Fruit fly (Drosophila melanogaster) whole organism, wandering third instar larva: ENCODE results near the gene CG16959.
A peak's percentile ranks its signal among the peaks of the same experiment; 100 is the strongest.

Experiments
- Abd-B ChIP-seq: fragments of >200 bp; optimal IDR thresholded peaks from 2 replicates; lab custom pipeline; 2017; ENCODE audit warnings: missing biosample characterization, missing genetic modification characterization
- CG32264 ChIP-seq: fragments of 200-800 bp; sonication (Bioruptor generic); optimal IDR thresholded peaks from 2 replicates; lab custom pipeline; 2016; ENCODE audit warnings: missing biosample characterization, missing genetic modification characterization
- CG9705 ChIP-seq: fragments of 200-800 bp; sonication (Bioruptor generic); optimal IDR thresholded peaks from 2 replicates; lab custom pipeline; 2018; ENCODE audit warnings: missing biosample characterization, mild to moderate bottlenecking, missing genetic modification characterization
- CrebA ChIP-seq: fragments of 200-800 bp; sonication (Bioruptor generic); optimal IDR thresholded peaks from 2 replicates; lab custom pipeline; 2016; ENCODE audit warnings: missing biosample characterization, mild to moderate bottlenecking, missing genetic modification characterization, borderline replicate concordance
- Dfd ChIP-seq: fragments of >200 bp; optimal IDR thresholded peaks from 2 replicates; lab custom pipeline; 2017; ENCODE audit warnings: missing biosample characterization, missing genetic modification characterization
- Dif ChIP-seq: fragments of 200-275, 200-300 bp; sonication (Bioruptor generic); optimal IDR thresholded peaks from 2 replicates; lab custom pipeline; 2018; ENCODE audit warnings: missing biosample characterization, missing genetic modification characterization; ENCODE audit not compliant: partially characterized antibody
- GATAd ChIP-seq: sonication (Bioruptor generic); optimal IDR thresholded peaks from 2 replicates; lab custom pipeline; 2016; ENCODE audit warnings: missing biosample characterization, missing genetic modification characterization
- HLH106 ChIP-seq: fragments of 200-800 bp; optimal IDR thresholded peaks from 3 replicates; lab custom pipeline; 2019; ENCODE audit warnings: missing biosample characterization, mild to moderate bottlenecking, missing genetic modification characterization, moderate library complexity
- Hnf4 ChIP-seq: fragments of 200-800 bp; sonication (Bioruptor generic); optimal IDR thresholded peaks from 2 replicates; lab custom pipeline; 2016; ENCODE audit warnings: missing biosample characterization, mild to moderate bottlenecking, missing genetic modification characterization
- Hr78 ChIP-seq: fragments of >200 bp; optimal IDR thresholded peaks from 2 replicates; lab custom pipeline; 2017; ENCODE audit warnings: missing biosample characterization, missing genetic modification characterization
- Hr83 ChIP-seq: fragments of 200-300 bp; sonication (Bioruptor generic); optimal IDR thresholded peaks from 2 replicates; lab custom pipeline; 2016; ENCODE audit warnings: missing biosample characterization, mild to moderate bottlenecking, missing genetic modification characterization, moderate library complexity; ENCODE audit not compliant: poor library complexity, severe bottlenecking
- Mio ChIP-seq: sonication (Bioruptor generic); optimal IDR thresholded peaks from 2 replicates; lab custom pipeline; 2016; ENCODE audit warnings: missing biosample characterization, missing genetic modification characterization
- Myc ChIP-seq: fragments of >200 bp; optimal IDR thresholded peaks from 2 replicates; lab custom pipeline; 2017
- N ChIP-seq: fragments of >200 bp; optimal IDR thresholded peaks from 2 replicates; lab custom pipeline; 2018; ENCODE audit warnings: missing biosample characterization, missing external identifiers, missing genetic modification characterization
- OdsH ChIP-seq: fragments of 200-800 bp; sonication (Bioruptor generic); optimal IDR thresholded peaks from 2 replicates; lab custom pipeline; 2016; ENCODE audit warnings: missing biosample characterization, mild to moderate bottlenecking, missing genetic modification characterization
- Sp1 ChIP-seq: fragments of 200-800 bp; sonication (Bioruptor generic); optimal IDR thresholded peaks from 3 replicates; lab custom pipeline; 2019; ENCODE audit warnings: missing biosample characterization, mild to moderate bottlenecking, missing genetic modification characterization, moderate library complexity
- Vsx2 ChIP-seq: fragments of 200-300, 225-300 bp; sonication (Bioruptor generic); optimal IDR thresholded peaks from 2 replicates; lab custom pipeline; 2018; ENCODE audit warnings: missing biosample characterization, missing genetic modification characterization; ENCODE audit not compliant: partially characterized antibody
- br ChIP-seq: fragments of 200-800 bp; sonication (Bioruptor generic); optimal IDR thresholded peaks from 2 replicates; lab custom pipeline; 2016; ENCODE audit warnings: missing biosample characterization, missing genetic modification characterization
- brk ChIP-seq: fragments of 200-800 bp; sonication (Bioruptor generic); optimal IDR thresholded peaks from 2 replicates; lab custom pipeline; 2016; ENCODE audit warnings: missing biosample characterization, mild to moderate bottlenecking, missing genetic modification characterization
- dl ChIP-seq, 2 experiments: fragments of 175-275, 200-275 bp in 1 of 2; fragments of 200-275 bp in 1 of 2; sonication (Bioruptor generic); optimal IDR thresholded peaks; lab custom pipeline; 2018; ENCODE audit warnings: mild to moderate bottlenecking in 2 of 2, missing biosample characterization in 2 of 2, missing genetic modification characterization in 2 of 2, moderate library complexity in 2 of 2; ENCODE audit not compliant: partially characterized antibody in 2 of 2, insufficient read depth in 1 of 2
- dmrt93B ChIP-seq: fragments of 200-800 bp; sonication (Bioruptor generic); optimal IDR thresholded peaks from 2 replicates; lab custom pipeline; 2018; ENCODE audit warnings: missing biosample characterization, mild to moderate bottlenecking, missing genetic modification characterization
- ey ChIP-seq: fragments of 200-800 bp; sonication (Bioruptor generic); optimal IDR thresholded peaks from 2 replicates; lab custom pipeline; 2016; ENCODE audit warnings: missing biosample characterization, missing genetic modification characterization
- foxo ChIP-seq, 2 experiments: fragments of 200-800 bp; sonication (Bioruptor generic); optimal IDR thresholded peaks; 2 replicates in 1 of 2; 3 replicates in 1 of 2; lab custom pipeline; 2016 to 2017; ENCODE audit warnings: missing biosample characterization in 2 of 2, missing genetic modification characterization in 2 of 2
- fru ChIP-seq: fragments of 200-800 bp; sonication (Bioruptor generic); optimal IDR thresholded peaks from 3 replicates; lab custom pipeline; 2016; ENCODE audit warnings: missing biosample characterization, mild to moderate bottlenecking, missing genetic modification characterization
- h ChIP-seq: fragments of 200-800 bp; sonication (Bioruptor generic); optimal IDR thresholded peaks from 3 replicates; lab custom pipeline; 2016; ENCODE audit warnings: missing biosample characterization, mild to moderate bottlenecking, missing genetic modification characterization
- jim ChIP-seq: fragments of 175-275, 200-325 bp; sonication (Bioruptor generic); optimal IDR thresholded peaks from 2 replicates; lab custom pipeline; 2016; ENCODE audit warnings: missing biosample characterization, mild to moderate bottlenecking, missing genetic modification characterization
- lola ChIP-seq: fragments of >200 bp; optimal IDR thresholded peaks from 2 replicates; lab custom pipeline; 2017; ENCODE audit warnings: missing biosample characterization, missing genetic modification characterization
- pan ChIP-seq: fragments of >200 bp; optimal IDR thresholded peaks from 2 replicates; lab custom pipeline; 2017
- psq ChIP-seq: fragments of 200-800 bp; sonication (Bioruptor generic); optimal IDR thresholded peaks from 3 replicates; lab custom pipeline; 2017; ENCODE audit warnings: missing biosample characterization, mild to moderate bottlenecking, missing genetic modification characterization, moderate library complexity
- rgr ChIP-seq: fragments of 200-800 bp; sonication (Bioruptor generic); optimal IDR thresholded peaks from 3 replicates; lab custom pipeline; 2016; ENCODE audit warnings: missing biosample characterization, mild to moderate bottlenecking, missing genetic modification characterization
- sage ChIP-seq: fragments of 200-800 bp; sonication (Bioruptor generic); optimal IDR thresholded peaks from 2 replicates; lab custom pipeline; 2016; ENCODE audit warnings: missing biosample characterization, mild to moderate bottlenecking, missing genetic modification characterization
- sv ChIP-seq: fragments of 200-800 bp; sonication (Bioruptor generic); optimal IDR thresholded peaks from 3 replicates; lab custom pipeline; 2016; ENCODE audit warnings: missing biosample characterization, missing genetic modification characterization
- tai ChIP-seq: sonication (Bioruptor generic); optimal IDR thresholded peaks from 2 replicates; lab custom pipeline; 2016; ENCODE audit warnings: missing biosample characterization, missing genetic modification characterization
- woc ChIP-seq: sonication (Bioruptor generic); optimal IDR thresholded peaks from 2 replicates; lab custom pipeline; 2016; ENCODE audit warnings: missing biosample characterization, mild to moderate bottlenecking, missing genetic modification characterization

The CG16959 gene

DNA sequence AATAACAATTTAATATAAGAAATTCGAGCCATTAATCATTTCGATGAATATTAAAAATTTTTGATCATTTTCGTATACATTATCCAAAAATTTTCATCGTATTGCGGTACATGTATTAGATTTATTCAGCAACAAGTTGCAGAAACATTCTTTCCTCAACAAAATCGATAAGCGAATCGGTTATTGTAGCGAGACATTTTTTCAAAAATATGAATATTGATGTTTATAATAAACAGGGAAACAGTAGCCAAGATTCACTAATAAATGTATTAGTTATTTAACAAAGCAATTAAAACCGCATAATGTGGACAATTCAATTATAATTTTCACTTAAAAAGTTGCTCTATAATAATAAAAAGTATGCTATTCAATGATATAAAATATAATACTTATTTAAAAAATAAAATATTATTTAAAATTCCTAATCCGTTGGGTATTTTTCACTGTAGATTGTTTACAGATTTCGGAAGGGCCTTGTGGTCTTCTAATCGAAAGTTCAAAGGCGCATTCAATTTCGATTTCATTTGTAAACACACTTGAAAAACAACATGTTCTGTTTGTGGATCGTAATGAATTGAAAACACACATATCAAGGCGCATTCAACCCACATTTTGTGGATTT, 35.9 kb downstream of the CG16959 start:
- TF ChIP-seq rgr (GFP tag; lab: Kevin White, UChicago) = no peak
- no peak for TF ChIP-seq jim
- no peak for TF ChIP-seq CG9705 (GFP tag; lab: Kevin White, UChicago)
- TF ChIP-seq Myc = no peak
- no peak for TF ChIP-seq h (GFP tag; lab: Kevin White, UChicago)
- TF ChIP-seq Hr83 (GFP tag; lab: Kevin White, UChicago) = no peak
- TF ChIP-seq Dfd (GFP tag; lab: Kevin White, UChicago) = no peak
- no peak for TF ChIP-seq tai (GFP tag; lab: Kevin White, UChicago)
- TF ChIP-seq pan (lab: Kevin White, UChicago) = no peak
- TF ChIP-seq OdsH = no peak
- no peak for TF ChIP-seq foxo (GFP tag; optimal IDR thresholded peaks at IDR 0.05; lab: Kevin White, UChicago)
- TF ChIP-seq psq = no peak
- TF ChIP-seq GATAd (GFP tag; lab: Kevin White, UChicago) = no peak
- TF ChIP-seq Vsx2 = no peak
- no peak for TF ChIP-seq lola (GFP tag; lab: Kevin White, UChicago)
- no peak for TF ChIP-seq N (GFP tag; lab: Kevin White, UChicago)

DNA sequence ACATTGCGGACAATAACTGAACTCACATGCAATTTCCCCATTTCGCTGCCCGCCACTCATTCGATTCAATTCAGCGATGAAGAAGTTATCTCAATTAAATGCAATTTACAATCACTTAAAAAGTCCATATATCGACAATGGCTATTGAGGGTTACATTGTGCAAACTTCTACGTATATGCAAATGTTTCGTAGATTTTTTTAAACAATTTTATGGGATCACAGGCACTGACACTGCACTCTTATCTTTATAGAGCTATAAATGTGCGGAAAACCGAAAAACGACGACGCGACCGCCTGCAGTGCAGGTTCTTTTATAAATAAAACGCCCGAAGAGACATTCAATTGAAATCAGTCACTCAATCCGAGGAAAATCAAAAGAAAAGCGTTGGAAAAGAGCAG, 36.8 kb downstream of the CG16959 start:
- TF ChIP-seq dmrt93B (GFP tag; lab: Kevin White, UChicago) (no peak), N (GFP tag; lab: Kevin White, UChicago) (no peak), br (no peak), Mio (GFP tag; lab: Kevin White, UChicago) (no peak), Hr78 (GFP tag; lab: Kevin White, UChicago) (no peak), CG32264 (GFP tag; lab: Kevin White, UChicago) (no peak), foxo (GFP tag; optimal IDR thresholded peaks at IDR 0.05; lab: Kevin White, UChicago) (no peak), Vsx2 (no peak), dl (GFP tag; optimal IDR thresholded peaks at IDR 0.05; lab: Kevin White, UChicago; ENCODE audit: insufficient read depth in 1 of 2, partially characterized antibody in 2 of 2) (no peak)

DNA sequence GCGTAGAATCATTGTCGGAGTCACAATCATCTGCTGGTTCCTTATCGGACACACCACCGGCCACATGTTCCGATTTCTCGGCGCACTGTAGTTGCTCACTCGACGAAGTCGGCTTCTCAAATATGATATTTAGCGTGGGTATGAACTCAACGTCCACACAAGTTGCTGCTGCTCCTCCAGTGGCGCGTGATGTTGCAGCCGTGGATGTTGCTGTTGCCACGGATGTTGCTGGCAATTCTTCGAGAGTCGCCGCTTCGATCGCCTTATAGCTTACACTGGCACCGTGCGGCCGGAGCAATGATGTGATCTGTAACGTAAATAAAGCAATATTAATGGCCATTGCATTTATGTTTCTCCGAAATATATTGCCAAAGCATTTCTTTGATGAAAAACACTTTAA, 40.8 kb downstream of the CG16959 start:
- no peak for TF ChIP-seq foxo (GFP tag; optimal IDR thresholded peaks at IDR 0.05; lab: Kevin White, UChicago)
- no peak for TF ChIP-seq sv

DNA sequence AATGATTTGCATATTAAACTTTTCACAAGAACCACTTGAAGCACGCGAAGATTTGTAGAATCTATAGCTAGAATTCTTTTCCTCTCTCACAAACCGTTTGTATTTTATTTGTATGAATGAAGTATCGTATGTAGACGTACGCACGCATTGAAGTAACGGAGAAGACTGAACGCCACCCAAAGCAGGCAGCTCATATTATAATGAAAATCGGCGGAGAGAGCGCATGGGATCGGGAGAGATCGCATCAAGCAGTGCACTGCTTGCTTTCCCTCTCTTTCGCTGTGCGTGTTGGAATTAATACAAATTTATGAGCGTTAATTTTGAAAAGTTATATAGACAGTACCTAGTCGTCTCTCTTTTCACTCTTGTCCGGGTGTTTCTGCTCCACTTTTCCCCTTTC, 45.8 kb downstream of the CG16959 start:
- TF ChIP-seq Dif (GFP tag; lab: Kevin White, UChicago) = peak; percentile 65
- peak; percentile 9 for TF ChIP-seq Vsx2
- TF ChIP-seq HLH106 (tag; lab: Kevin White, UChicago) = no peak
- TF ChIP-seq dl (GFP tag; optimal IDR thresholded peaks at IDR 0.05; lab: Kevin White, UChicago; ENCODE audit: insufficient read depth in 1 of 2, partially characterized antibody in 2 of 2) = peak in 1 of 2 experiments; percentile 35
- TF ChIP-seq rgr (GFP tag; lab: Kevin White, UChicago) = no peak
- no peak for TF ChIP-seq tai (GFP tag; lab: Kevin White, UChicago)
- peak; percentile 60 for TF ChIP-seq fru (GFP tag; lab: Kevin White, UChicago)
- peak; percentile 5 for TF ChIP-seq Myc

DNA sequence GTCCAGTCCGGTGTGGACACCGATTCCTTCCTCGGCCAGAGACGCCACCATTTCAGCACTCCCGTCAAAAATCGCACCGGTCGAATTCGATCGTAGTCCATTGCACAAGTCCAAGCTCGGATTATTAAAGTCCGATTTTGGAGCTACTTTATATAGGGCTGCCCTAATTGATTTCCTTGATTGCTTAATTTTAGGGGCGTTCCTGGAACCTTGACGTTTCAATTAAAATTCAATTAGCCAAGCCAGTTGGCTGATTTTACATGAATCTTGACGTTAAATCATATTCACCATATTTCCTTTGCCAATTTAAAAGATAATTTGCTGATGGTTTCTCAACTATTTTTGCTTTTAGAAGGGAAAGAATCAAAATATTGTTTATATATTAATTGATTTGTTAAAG, 46.8 kb downstream of the CG16959 start, which contains the start of gene Or71a:
Gene Or71a (minus strand): TSS at position 101 of the 400 bp plus-strand sequence.
- TF ChIP-seq Hnf4 (GFP tag; lab: Kevin White, UChicago) (no peak), Dif (GFP tag; lab: Kevin White, UChicago) (no peak), Vsx2 (no peak), Myc (no peak), Sp1 (no peak), OdsH (no peak), foxo (GFP tag; optimal IDR thresholded peaks at IDR 0.05; lab: Kevin White, UChicago) (no peak), br (no peak), fru (GFP tag; lab: Kevin White, UChicago) (no peak), tai (GFP tag; lab: Kevin White, UChicago) (no peak), GATAd (GFP tag; lab: Kevin White, UChicago) (no peak), CG9705 (GFP tag; lab: Kevin White, UChicago) (no peak), Hr78 (GFP tag; lab: Kevin White, UChicago) (no peak)

DNA sequence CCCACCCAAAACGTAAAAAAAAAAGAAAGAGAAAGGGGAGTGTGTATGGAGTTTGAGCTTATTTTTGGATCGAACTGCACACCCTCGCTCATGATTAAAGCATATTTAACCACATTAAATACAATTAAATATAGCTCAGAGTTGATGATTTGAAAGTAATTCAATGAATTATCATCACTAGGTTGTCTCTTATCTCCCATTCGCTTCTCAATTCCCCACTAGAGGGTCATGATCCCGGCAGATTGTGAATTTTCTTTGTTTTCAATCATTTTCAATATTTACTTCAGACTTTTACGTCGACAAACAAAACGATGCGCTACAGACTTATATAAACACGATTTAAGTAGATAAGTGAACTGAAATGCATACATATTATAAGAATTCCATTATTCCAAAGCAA, 48.7 kb downstream of the CG16959 start:
- TF ChIP-seq CrebA (GFP tag; lab: Kevin White, UChicago) = no peak
- no peak for TF ChIP-seq Vsx2
- no peak for TF ChIP-seq woc
- no peak for TF ChIP-seq GATAd (GFP tag; lab: Kevin White, UChicago)
- no peak for TF ChIP-seq Hr78 (GFP tag; lab: Kevin White, UChicago)
- TF ChIP-seq Abd-B (GFP tag; lab: Kevin White, UChicago) = no peak
- TF ChIP-seq br = no peak
- TF ChIP-seq Sp1 = no peak
- no peak for TF ChIP-seq jim
- TF ChIP-seq brk (GFP tag; lab: Kevin White, UChicago) = no peak
- TF ChIP-seq sv = no peak
- no peak for TF ChIP-seq Dfd (GFP tag; lab: Kevin White, UChicago)
- TF ChIP-seq Myc = no peak
- no peak for TF ChIP-seq ey (GFP tag; lab: Kevin White, UChicago)
- TF ChIP-seq foxo (GFP tag; optimal IDR thresholded peaks at IDR 0.05; lab: Kevin White, UChicago) = no peak
- TF ChIP-seq dl (GFP tag; optimal IDR thresholded peaks at IDR 0.05; lab: Kevin White, UChicago; ENCODE audit: insufficient read depth in 1 of 2, partially characterized antibody in 2 of 2) = no peak
- no peak for TF ChIP-seq Dif (GFP tag; lab: Kevin White, UChicago)
- no peak for TF ChIP-seq psq
- no peak for TF ChIP-seq pan (lab: Kevin White, UChicago)
- no peak for TF ChIP-seq sage
